Worm (Caenorhabditis elegans): Measurements from ENCODE around the gene C30B5.17.

DNA sequence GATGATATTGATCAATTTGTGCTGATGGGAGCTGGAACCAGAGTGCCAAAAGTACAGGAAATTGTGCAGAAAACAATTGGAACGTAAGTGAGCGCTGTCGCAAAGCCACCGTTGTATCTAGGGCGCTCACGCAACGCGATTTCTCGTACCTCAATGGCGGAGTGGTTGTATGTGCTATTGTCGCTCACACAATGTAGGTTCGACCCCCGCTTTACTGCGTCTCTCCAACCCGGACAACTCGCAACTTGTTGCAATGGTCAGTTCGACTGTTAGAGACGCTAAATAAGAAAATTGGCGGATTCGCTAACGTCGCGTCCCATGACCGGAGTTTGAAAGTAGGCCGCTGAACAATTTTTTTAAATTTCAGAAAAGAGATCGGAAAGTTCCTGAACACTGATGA, 45.7 kb upstream of the C30B5.17 start:
- TF ChIP-seq klf-2 (GFP tag; conservative IDR thresholded peaks at IDR 0.05), result peak; percentile 71
- no peak; the same call in 1 of the 2 replicates for TF ChIP-seq T22C8.4 (GFP tag; IDR thresholded peaks at IDR 0.05)
- peak; percentile 43 for TF ChIP-seq cog-1 (tag; optimal IDR thresholded peaks at IDR 0.05)
